Fruit fly (Drosophila melanogaster): ENCODE data around the gene Ndc80.

Gene Ndc80

dm6 chrX:13641115-13641890 is 29.4 kb upstream of the Ndc80 start (continued):
- TF ChIP-seq HHEX (GFP tag; optimal IDR thresholded peaks at IDR 0.05) = peak; percentile 91
- TF ChIP-seq Max (GFP tag; optimal IDR thresholded peaks at IDR 0.05) = peak; percentile 92
- TF ChIP-seq Dref (GFP tag; IDR thresholded peaks at IDR 0.05) = peak; percentile 36; the same call in 1 of the 2 replicates
- peak; percentile 95 for TF ChIP-seq Xbp1 (GFP tag; optimal IDR thresholded peaks at IDR 0.05)
- peak; percentile 94 for TF ChIP-seq Oli (tag; optimal IDR thresholded peaks at IDR 0.05)
- peak; percentile 77; the same call in 2 of the 3 replicates for TF ChIP-seq jigr1 (GFP tag; IDR thresholded peaks at IDR 0.05)
- peak; percentile 69 for TF ChIP-seq CG10565 (GFP tag; optimal IDR thresholded peaks at IDR 0.05)
- peak; percentile 99 for TF ChIP-seq sens (GFP tag)
- TF ChIP-seq ems (GFP tag; optimal IDR thresholded peaks at IDR 0.05) = peak; percentile 93
- TF ChIP-seq caup (GFP tag; optimal IDR thresholded peaks at IDR 0.05; ENCODE audit: severe bottlenecking) = peak; percentile 92
- peak; percentile 82 for TF ChIP-seq CG4404 (GFP tag; IDR thresholded peaks at IDR 0.05)
- TF ChIP-seq sug (tag; optimal IDR thresholded peaks at IDR 0.05) = peak; percentile 54
- no peak for TF ChIP-seq Tbp (GFP tag; optimal IDR thresholded peaks at IDR 0.05)
- TF ChIP-seq pita (GFP tag; optimal IDR thresholded peaks at IDR 0.05) = no peak
- peak; percentile 90 for TF ChIP-seq CG18262 (tag; optimal IDR thresholded peaks at IDR 0.05)
- TF ChIP-seq CG6689 (GFP tag; IDR thresholded peaks at IDR 0.05) = peak; percentile 90
- TF ChIP-seq CG2712 (tag; optimal IDR thresholded peaks at IDR 0.05) = peak; percentile 90
- no peak for TF ChIP-seq Dll (GFP tag; IDR thresholded peaks at IDR 0.05; ENCODE audit: partially characterized antibody)
- TF ChIP-seq Ets65A (GFP tag) = peak; percentile 99
- TF ChIP-seq ase (GFP tag; IDR thresholded peaks at IDR 0.05) = peak; percentile 89
- TF ChIP-seq Aef1 (GFP tag; IDR thresholded peaks at IDR 0.05) = peak; percentile 91
- peak; percentile 32 for TF ChIP-seq CG34376 (GFP tag; optimal IDR thresholded peaks at IDR 0.05)
- peak; percentile 39 for TF ChIP-seq kah (GFP tag; optimal IDR thresholded peaks at IDR 0.05)
- peak; percentile 86 for TF ChIP-seq CG11723 (GFP tag; optimal IDR thresholded peaks at IDR 0.05)
- peak; percentile 68 for TF ChIP-seq CG7987 (GFP tag; optimal IDR thresholded peaks at IDR 0.05)
- TF ChIP-seq CG14667 (GFP tag; IDR thresholded peaks at IDR 0.05) = peak; percentile 85
- TF ChIP-seq fd64A (GFP tag; optimal IDR thresholded peaks at IDR 0.05) = peak; percentile 76
- TF ChIP-seq Hr39 (optimal IDR thresholded peaks at IDR 0.05) = no peak
- peak; percentile 20; the same call in 1 of the 3 replicates for TF ChIP-seq CG2199 (GFP tag; IDR thresholded peaks at IDR 0.05)
- peak; percentile 93 for TF ChIP-seq CG4820 (GFP tag; optimal IDR thresholded peaks at IDR 0.05)
- TF ChIP-seq usp (GFP tag; optimal IDR thresholded peaks at IDR 0.05) = no peak
- peak; percentile 95 for TF ChIP-seq fu2 (GFP tag; optimal IDR thresholded peaks at IDR 0.05)
- TF ChIP-seq disco-r (GFP tag; optimal IDR thresholded peaks at IDR 0.05) = peak; percentile 87
- TF ChIP-seq CG6854 (GFP tag; optimal IDR thresholded peaks at IDR 0.05) = peak; percentile 85
- TF ChIP-seq al (GFP tag; IDR thresholded peaks at IDR 0.05) = peak; percentile 89
- TF ChIP-seq gcm2 (GFP tag; optimal IDR thresholded peaks at IDR 0.05) = peak; percentile 94
- TF ChIP-seq Fer3 (tag; optimal IDR thresholded peaks at IDR 0.05) = peak; percentile 93
- peak; percentile 95 for TF ChIP-seq tio (GFP tag; optimal IDR thresholded peaks at IDR 0.05)
- TF ChIP-seq Med (GFP tag) = peak; percentile 99
- TF ChIP-seq br (optimal IDR thresholded peaks at IDR 0.05) = no peak
- TF ChIP-seq eve (GFP tag; optimal IDR thresholded peaks at IDR 0.05) = peak in 1 of 2 experiments; percentile 97
- TF ChIP-seq emc (GFP tag; optimal IDR thresholded peaks at IDR 0.05) = peak; percentile 94
- peak; percentile 93 for TF ChIP-seq grau (tag; optimal IDR thresholded peaks at IDR 0.05)
- TF ChIP-seq Optix (GFP tag; IDR thresholded peaks at IDR 0.05) = peak; percentile 88
- peak; percentile 92 for TF ChIP-seq H2.0 (GFP tag; IDR thresholded peaks at IDR 0.05)
- peak; percentile 51 for TF ChIP-seq CG7928 (GFP tag; optimal IDR thresholded peaks at IDR 0.05)
- TF ChIP-seq peb (GFP tag; IDR thresholded peaks at IDR 0.05) = peak; percentile 62; the same call in 1 of the 2 replicates
- peak; percentile 91 for TF ChIP-seq CG17385 (GFP tag; optimal IDR thresholded peaks at IDR 0.05)
- peak; percentile 33 for TF ChIP-seq Elba2 (GFP tag; optimal IDR thresholded peaks at IDR 0.05)
- TF ChIP-seq CG32772 (GFP tag; IDR thresholded peaks at IDR 0.05) = peak; percentile 89
- no peak for TF ChIP-seq CG1832 (GFP tag; optimal IDR thresholded peaks at IDR 0.05)
